Worm (Caenorhabditis elegans) whole organism, young adult: ENCODE data around the gene acd-3.

Experiments used
- B0261.1 ChIP-seq: sonication (generic microtip); optimal IDR thresholded peaks from 2 replicates; lab custom pipeline; 2016; ENCODE audit warnings: mild to moderate bottlenecking, missing genetic modification characterization, moderate library complexity, missing compliant biosample characterization
- C06A6.2 ChIP-seq: fragments of 200-800 bp; sonication (Bioruptor generic); conservative IDR thresholded peaks from 2 replicates; pipeline ENCODE4 v1.3.6; 2022; ENCODE audit warnings: missing genetic modification characterization, missing compliant biosample characterization
- F10E7.11 ChIP-seq: sonication (generic microtip); optimal IDR thresholded peaks from 2 replicates; lab custom pipeline; 2017; ENCODE audit warnings: mild to moderate bottlenecking, missing genetic modification characterization, moderate library complexity, missing compliant biosample characterization
- F33H1.4 ChIP-seq: fragments of 200-800 bp; sonication (Bioruptor generic); IDR thresholded peaks from 2 replicates; pipeline ENCODE4 v1.3.6; 2022; ENCODE audit warnings: missing genetic modification reagents, missing genetic modification characterization, missing compliant biosample characterization
- F49E8.2 ChIP-seq: sonication (generic microtip); optimal IDR thresholded peaks from 3 replicates; lab custom pipeline; 2017; ENCODE audit warnings: missing genetic modification characterization, mild to moderate bottlenecking, missing compliant biosample characterization, antibody characterized with exemption, moderate library complexity; ENCODE audit not compliant: insufficient read depth
- F55B11.4 ChIP-seq: sonication (generic microtip); optimal IDR thresholded peaks from 2 replicates; lab custom pipeline; 2016; ENCODE audit warnings: missing compliant biosample characterization, missing genetic modification characterization, borderline replicate concordance; ENCODE audit not compliant: insufficient read depth
- F57C9.4 ChIP-seq: sonication (generic microtip); optimal IDR thresholded peaks from 2 replicates; lab custom pipeline; 2017; ENCODE audit warnings: mild to moderate bottlenecking, missing genetic modification characterization, missing compliant biosample characterization
- K11D2.4 ChIP-seq: fragments of 200-800 bp; sonication (Bioruptor generic); IDR thresholded peaks from 2 replicates; pipeline ENCODE4 v1.3.6; 2022; ENCODE audit warnings: missing genetic modification reagents, missing genetic modification characterization, missing compliant biosample characterization
- Y53F4B.3 ChIP-seq: fragments of 200-800 bp; sonication (Bioruptor generic); IDR thresholded peaks from 2 replicates; pipeline ENCODE4 v1.3.6; 2022; ENCODE audit warnings: missing genetic modification reagents, missing genetic modification characterization, missing compliant biosample characterization
- Y56A3A.18 ChIP-seq: fragments of 200-800 bp; sonication (Bioruptor generic); IDR thresholded peaks from 2 replicates; pipeline ENCODE4 v1.3.6; 2022; ENCODE audit warnings: missing genetic modification reagents, missing genetic modification characterization, missing compliant biosample characterization
- ama-1 ChIP-seq, 3 experiments: fragments of 150-350 bp in 1 of 3; sonication (generic microtip) in 2 of 3; optimal IDR thresholded peaks; 2 replicates each; lab custom pipeline; 2014 to 2018; ENCODE audit warnings: missing biosample characterization in 2 of 3, missing genetic modification characterization in 2 of 3, missing genetic modification reagents in 2 of 3
- aptf-2 ChIP-seq: fragments of 200-800 bp; sonication (Bioruptor generic); conservative IDR thresholded peaks from 2 replicates; pipeline ENCODE4 v1.3.6; 2022; ENCODE audit warnings: missing genetic modification reagents, missing genetic modification characterization, missing compliant biosample characterization
- athp-1 ChIP-seq: sonication (generic microtip); optimal IDR thresholded peaks from 2 replicates; lab custom pipeline; 2017; ENCODE audit warnings: mild to moderate bottlenecking, missing genetic modification characterization, missing compliant biosample characterization
- attf-5 ChIP-seq: fragments of 200-800 bp; sonication (Bioruptor generic); optimal IDR thresholded peaks from 2 replicates; lab custom pipeline; 2018; ENCODE audit warnings: mild to moderate bottlenecking, missing genetic modification characterization, missing compliant biosample characterization
- attf-6 ChIP-seq: fragments of 200-800 bp; sonication (Bioruptor generic); IDR thresholded peaks from 2 replicates; pipeline ENCODE4 v1.3.6; 2022; ENCODE audit warnings: missing genetic modification reagents, missing genetic modification characterization, missing compliant biosample characterization
- bed-1 ChIP-seq: fragments of 200-800 bp; sonication (Bioruptor generic); IDR thresholded peaks from 2 replicates; pipeline ENCODE4 v1.3.6; 2022; ENCODE audit warnings: missing genetic modification reagents, missing genetic modification characterization, missing compliant biosample characterization
- bed-2 ChIP-seq: fragments of 200-800 bp; sonication (Bioruptor generic); IDR thresholded peaks from 2 replicates; pipeline ENCODE4 v1.3.6; 2022; ENCODE audit warnings: missing genetic modification reagents, missing genetic modification characterization, missing compliant biosample characterization
- cebp-1 ChIP-seq, 2 experiments: fragments of 200-800 bp in 1 of 2; sonication (Bioruptor generic) in 1 of 2; sonication (generic microtip) in 1 of 2; IDR thresholded peaks in 1 of 2; optimal IDR thresholded peaks in 1 of 2; 2 replicates each; pipeline versions ENCODE4 v1.3.6 to Lab custom; 2017 to 2022; ENCODE audit warnings: missing compliant biosample characterization in 2 of 2, missing genetic modification characterization in 2 of 2, mild to moderate bottlenecking in 1 of 2, missing genetic modification reagents in 1 of 2, moderate library complexity in 1 of 2
- cebp-2 ChIP-seq: fragments of 200-800 bp; sonication (Bioruptor generic); IDR thresholded peaks from 2 replicates; pipeline ENCODE4 v1.3.6; 2022; ENCODE audit warnings: missing genetic modification characterization, missing compliant biosample characterization
- dox-1 ChIP-seq: fragments of 200-800 bp; sonication (Bioruptor generic); IDR thresholded peaks from 2 replicates; pipeline ENCODE4 v1.3.6; 2022; ENCODE audit warnings: missing genetic modification reagents, missing genetic modification characterization, missing compliant biosample characterization
- dpl-1 ChIP-seq: fragments of 150-350 bp; optimal IDR thresholded peaks from 2 replicates; lab custom pipeline; 2014; ENCODE audit warnings: missing biosample characterization, missing genetic modification reagents, missing genetic modification characterization
- egrh-3 ChIP-seq: fragments of 200-800 bp; sonication (Bioruptor generic); IDR thresholded peaks from 2 replicates; pipeline ENCODE4 v1.3.6; 2022; ENCODE audit warnings: missing genetic modification reagents, missing genetic modification characterization, missing compliant biosample characterization
- ekl-4 ChIP-seq: fragments of 200-800 bp; sonication (Bioruptor generic); IDR thresholded peaks from 2 replicates; pipeline ENCODE4 v1.3.6; 2022; ENCODE audit warnings: missing genetic modification reagents, missing genetic modification characterization, missing compliant biosample characterization
- ets-4 ChIP-seq: fragments of 200-800 bp; sonication (Bioruptor generic); optimal IDR thresholded peaks from 2 replicates; lab custom pipeline; 2018; ENCODE audit warnings: mild to moderate bottlenecking, missing genetic modification characterization, missing compliant biosample characterization
- gei-17 ChIP-seq: fragments of 200-800 bp; sonication (Bioruptor generic); optimal IDR thresholded peaks from 2 replicates; lab custom pipeline; 2018; ENCODE audit warnings: mild to moderate bottlenecking, missing genetic modification characterization, missing compliant biosample characterization
- hmg-1.2 ChIP-seq: fragments of 200-800 bp; sonication (Bioruptor generic); IDR thresholded peaks from 2 replicates; pipeline ENCODE4 v1.3.6; 2022; ENCODE audit warnings: missing genetic modification reagents, missing genetic modification characterization, missing compliant biosample characterization
- lin-35 ChIP-seq, 3 experiments: fragments of 150-350 bp in 2 of 3; sonication (generic microtip) in 1 of 3; optimal IDR thresholded peaks; 2 replicates each; lab custom pipeline; 2014 to 2018; ENCODE audit warnings: missing biosample characterization in 3 of 3, missing genetic modification characterization in 3 of 3, missing genetic modification reagents in 3 of 3
- lir-1 ChIP-seq: fragments of 200-800 bp; sonication (Bioruptor generic); conservative IDR thresholded peaks from 2 replicates; pipeline ENCODE4 v1.3.6; 2022; ENCODE audit warnings: missing genetic modification reagents, missing genetic modification characterization, missing compliant biosample characterization
- madf-10 ChIP-seq: sonication (generic microtip); optimal IDR thresholded peaks from 2 replicates; lab custom pipeline; 2016; ENCODE audit warnings: mild to moderate bottlenecking, missing genetic modification characterization, missing compliant biosample characterization
- mcd-1 ChIP-seq: fragments of 200-800 bp; sonication (Bioruptor generic); IDR thresholded peaks from 2 replicates; pipeline ENCODE4 v1.3.6; 2022; ENCODE audit warnings: missing genetic modification reagents, missing genetic modification characterization, missing compliant biosample characterization
- mel-28 ChIP-seq: sonication (generic microtip); optimal IDR thresholded peaks from 2 replicates; lab custom pipeline; 2016; ENCODE audit warnings: borderline replicate concordance, mild to moderate bottlenecking, missing genetic modification characterization, missing compliant biosample characterization
- mes-4 ChIP-seq: sonication (generic microtip); optimal IDR thresholded peaks from 2 replicates; lab custom pipeline; 2016; ENCODE audit warnings: missing genotype, missing genetic modification characterization, missing compliant biosample characterization
- nfyb-1 ChIP-seq: fragments of 200-800 bp; sonication (Bioruptor generic); IDR thresholded peaks from 2 replicates; pipeline ENCODE4 v1.3.6; 2022; ENCODE audit warnings: missing genetic modification reagents, missing genetic modification characterization, missing compliant biosample characterization
- nhr-179 ChIP-seq: sonication (generic microtip); optimal IDR thresholded peaks from 2 replicates; lab custom pipeline; 2016; ENCODE audit warnings: mild to moderate bottlenecking, missing genetic modification characterization, missing compliant biosample characterization
- nhr-27 ChIP-seq: fragments of 200-800 bp; sonication (Bioruptor generic); optimal IDR thresholded peaks from 2 replicates; lab custom pipeline; 2018; ENCODE audit warnings: mild to moderate bottlenecking, missing genetic modification characterization, moderate library complexity, missing compliant biosample characterization
- nhr-80 ChIP-seq: sonication (generic microtip); optimal IDR thresholded peaks from 2 replicates; lab custom pipeline; 2016; ENCODE audit warnings: missing genetic modification characterization, missing compliant biosample characterization
- pbrm-1 ChIP-seq: fragments of 200-800 bp; sonication (Bioruptor generic); IDR thresholded peaks from 2 replicates; pipeline ENCODE4 v1.3.6; 2022; ENCODE audit warnings: missing genetic modification reagents, missing genetic modification characterization, missing compliant biosample characterization
- repo-1 ChIP-seq: sonication (generic microtip); optimal IDR thresholded peaks from 2 replicates; lab custom pipeline; 2017; ENCODE audit warnings: mild to moderate bottlenecking, missing genetic modification characterization, missing compliant biosample characterization
- snpc-1.1 ChIP-seq: sonication (generic microtip); optimal IDR thresholded peaks from 2 replicates; lab custom pipeline; 2017; ENCODE audit warnings: missing genetic modification characterization, mild to moderate bottlenecking, missing compliant biosample characterization, antibody characterized with exemption, moderate library complexity, missing genotype, missing genetic modification reagents; ENCODE audit not compliant: insufficient read depth
- snpc-1.3 ChIP-seq: sonication (generic microtip); optimal IDR thresholded peaks from 2 replicates; lab custom pipeline; 2017; ENCODE audit warnings: missing genetic modification characterization, mild to moderate bottlenecking, missing compliant biosample characterization, antibody characterized with exemption, moderate library complexity, missing genotype, missing genetic modification reagents; ENCODE audit not compliant: insufficient read depth
- snpc-3.4 ChIP-seq: sonication (generic microtip); optimal IDR thresholded peaks from 2 replicates; lab custom pipeline; 2017; ENCODE audit warnings: missing genetic modification characterization, mild to moderate bottlenecking, missing compliant biosample characterization, antibody characterized with exemption, moderate library complexity, missing genotype, missing genetic modification reagents
- snpc-4 ChIP-seq, 5 experiments: fragments of 150-350 bp in 1 of 5; sonication (generic microtip) in 4 of 5; optimal IDR thresholded peaks; 2 replicates each; lab custom pipeline; 2014 to 2018; ENCODE audit warnings: missing genetic modification characterization in 5 of 5, missing biosample characterization in 3 of 5, antibody characterized with exemption in 2 of 5, mild to moderate bottlenecking in 2 of 5, missing compliant biosample characterization in 2 of 5, missing genotype in 2 of 5, moderate library complexity in 2 of 5, missing genetic modification reagents in 1 of 5
- unc-130 ChIP-seq: sonication (generic microtip); optimal IDR thresholded peaks from 2 replicates; lab custom pipeline; 2016; ENCODE audit warnings: missing genetic modification reagents, missing genetic modification characterization, missing compliant biosample characterization
- unc-62 ChIP-seq: fragments of 150-350 bp; optimal IDR thresholded peaks from 2 replicates; lab custom pipeline; 2014; ENCODE audit warnings: missing biosample characterization, missing genetic modification reagents, missing genetic modification characterization
- xnd-1 ChIP-seq: sonication (generic microtip); optimal IDR thresholded peaks from 2 replicates; lab custom pipeline; 2016; ENCODE audit warnings: missing genotype, missing genetic modification reagents, missing genetic modification characterization, missing compliant biosample characterization

acd-3 gene

DNA sequence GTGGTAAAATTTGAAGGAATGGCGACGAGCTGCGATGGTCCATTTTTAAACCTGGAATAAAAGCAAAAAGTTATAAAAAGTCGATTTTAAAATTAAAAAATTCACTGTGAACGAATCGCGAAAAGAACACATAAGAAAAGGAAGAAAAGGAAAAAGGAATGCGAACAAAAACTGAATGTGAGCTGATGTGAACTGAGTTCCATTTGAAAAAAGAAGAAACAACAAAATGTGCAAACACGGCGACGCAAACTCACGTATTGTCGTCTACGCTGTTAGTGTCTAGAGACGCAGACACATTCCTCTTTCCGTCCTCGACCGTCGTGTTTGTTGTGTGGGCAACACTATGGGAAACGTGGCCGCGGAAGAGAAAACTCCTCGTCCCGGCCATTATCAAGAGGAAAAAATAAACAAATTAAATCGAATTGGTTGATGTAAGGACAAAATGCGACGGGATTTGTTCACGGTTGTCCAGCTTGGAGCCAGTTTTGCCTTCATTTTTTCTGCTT, 4.7 kb downstream of the acd-3 start, which contains the start of the genes C27C12.1 and C27C12.4 (continued):
- peak; percentile 62 for TF ChIP-seq mcd-1 (GFP tag; lab: Robert Waterston, UW)
- TF ChIP-seq cebp-2 = no peak
- no peak for TF ChIP-seq mes-4 (tag; lab: Kevin White, UChicago)
- no peak for TF ChIP-seq unc-130 (GFP tag; lab: Kevin White, UChicago)
- TF ChIP-seq pbrm-1 (GFP tag; lab: Robert Waterston, UW) = peak; percentile 67; the same call in 1 of the 2 replicates
- TF ChIP-seq attf-6 = no peak
- TF ChIP-seq snpc-3.4 (tag; lab: Kevin White, UChicago) = no peak
- no peak for TF ChIP-seq xnd-1 (tag; lab: Kevin White, UChicago)
- no peak for TF ChIP-seq ets-4 (GFP tag; lab: Kevin White, UChicago)
- TF ChIP-seq mel-28 (tag; lab: Kevin White, UChicago) = no peak
- no peak for TF ChIP-seq F57C9.4
- TF ChIP-seq ama-1 (optimal IDR thresholded peaks at IDR 0.05; lab: Kevin White, UChicago) = no peak
- no peak for TF ChIP-seq ama-1 (GFP tag; optimal IDR thresholded peaks at IDR 0.05; lab: Kevin White, UChicago)
- 0 out of 2 replicates have a peak, but pooled peaks have one; percentile 33 for TF ChIP-seq Y56A3A.18
- no peak for TF ChIP-seq snpc-1.1 (tag; lab: Kevin White, UChicago)
- no peak for TF ChIP-seq B0261.1 (tag; lab: Kevin White, UChicago)
- peak; percentile 0 for TF ChIP-seq snpc-1.3 (tag; lab: Kevin White, UChicago)
- TF ChIP-seq athp-1 (tag; lab: Kevin White, UChicago) = no peak
- no peak for TF ChIP-seq repo-1
- TF ChIP-seq F49E8.2 (tag; lab: Kevin White, UChicago) = no peak
- no peak for TF ChIP-seq unc-62 (GFP tag; lab: Kevin White, UChicago)
- TF ChIP-seq C06A6.2 (GFP tag; lab: Robert Waterston, UW) = peak; percentile 35; the same call in 1 of the 2 replicates
- TF ChIP-seq cebp-1 (GFP tag; IDR thresholded peaks at IDR 0.05; lab: Robert Waterston, UW) = no peak
- no peak for TF ChIP-seq cebp-1 (tag; optimal IDR thresholded peaks at IDR 0.05; lab: Kevin White, UChicago)
- TF ChIP-seq bed-2 = 0 out of 2 replicates have a peak, but pooled peaks have one; percentile 21
- TF ChIP-seq K11D2.4 = peak; percentile 80
- TF ChIP-seq F10E7.11 = no peak
- 0 out of 2 replicates have a peak, but pooled peaks have one; percentile 44 for TF ChIP-seq lir-1 (GFP tag; lab: Robert Waterston, UW)
- TF ChIP-seq gei-17 (GFP tag; lab: Kevin White, UChicago) = peak; percentile 15
- TF ChIP-seq bed-1 = no peak
- TF ChIP-seq nhr-179 = no peak
- TF ChIP-seq Y53F4B.3 (GFP tag; lab: Robert Waterston, UW) = no peak
- TF ChIP-seq lin-35 (GFP tag; optimal IDR thresholded peaks at IDR 0.05; lab: Kevin White, UChicago) = peak in 1 of 3 experiments; percentile 70
- TF ChIP-seq nfyb-1 (GFP tag; lab: Robert Waterston, UW) = peak; percentile 57; the same call in 1 of the 2 replicates
- peak; percentile 77 for TF ChIP-seq dox-1
- peak; percentile 83 for TF ChIP-seq nhr-80 (tag; lab: Kevin White, UChicago)
- no peak for TF ChIP-seq F55B11.4 (tag; lab: Kevin White, UChicago)
- TF ChIP-seq madf-10 (tag; lab: Kevin White, UChicago) = peak; percentile 37
- no peak for TF ChIP-seq egrh-3 (GFP tag; lab: Robert Waterston, UW)
- TF ChIP-seq ekl-4 (GFP tag; lab: Robert Waterston, UW) = peak; percentile 57; the same call in 1 of the 2 replicates
- TF ChIP-seq dpl-1 (GFP tag; lab: Kevin White, UChicago) = no peak
- TF ChIP-seq aptf-2 (GFP tag; lab: Robert Waterston, UW) = no peak
- TF ChIP-seq hmg-1.2 (GFP tag; lab: Robert Waterston, UW) = no peak; the same call in 1 of the 2 replicates
- TF ChIP-seq F33H1.4 = no peak
- no peak for TF ChIP-seq nhr-27 (tag; lab: Kevin White, UChicago)
- TF ChIP-seq snpc-4 (GFP tag; optimal IDR thresholded peaks at IDR 0.05; lab: Kevin White, UChicago) = peak; percentile 21
- peak in 2 of 4 experiments; percentile 67 to 75 for TF ChIP-seq snpc-4 (tag; optimal IDR thresholded peaks at IDR 0.05; lab: Kevin White, UChicago)
- TF ChIP-seq attf-5 (GFP tag; lab: Kevin White, UChicago) = peak; percentile 81
